Fruit fly (Drosophila melanogaster): ENCODE measurements around the gene CG31055.

CG31055 gene

dm6 chr3R:27661971-27662489 lies 25.9 kb downstream of the CG31055 start, which contains the start of gene unc80 (continued):
- TF ChIP-seq D (optimal IDR thresholded peaks at IDR 0.05) (no peak), D (GFP tag; optimal IDR thresholded peaks at IDR 0.05) (no peak), CG2120 (GFP tag; optimal IDR thresholded peaks at IDR 0.05) (peak; percentile 59), CG17328 (GFP tag; IDR thresholded peaks at IDR 0.05) (no peak), CG9876 (GFP tag; optimal IDR thresholded peaks at IDR 0.05) (no peak), CG13775 (GFP tag; optimal IDR thresholded peaks at IDR 0.05) (no peak), Hey (tag; optimal IDR thresholded peaks at IDR 0.05) (no peak), Asciz (GFP tag; optimal IDR thresholded peaks at IDR 0.05) (no peak), Neu2 (GFP tag; optimal IDR thresholded peaks at IDR 0.05; ENCODE audit: borderline replicate concordance) (no peak), jumu (GFP tag; optimal IDR thresholded peaks at IDR 0.05) (no peak), dpn (GFP tag; optimal IDR thresholded peaks at IDR 0.05) (no peak), CG7839 (tag; optimal IDR thresholded peaks at IDR 0.05) (no peak), NfI (GFP tag; optimal IDR thresholded peaks at IDR 0.05) (no peak), CG8089 (GFP tag; optimal IDR thresholded peaks at IDR 0.05) (no peak), Gug (GFP tag; IDR thresholded peaks at IDR 0.05) (no peak), toy (GFP tag; IDR thresholded peaks at IDR 0.05) (no peak), CG10366 (GFP tag; IDR thresholded peaks at IDR 0.05) (peak; percentile 65), tap (tag; optimal IDR thresholded peaks at IDR 0.05) (no peak), lbe (GFP tag; optimal IDR thresholded peaks at IDR 0.05) (no peak), HLH3B (GFP tag; IDR thresholded peaks at IDR 0.05) (no peak), Dad (GFP tag; optimal IDR thresholded peaks at IDR 0.05) (no peak), CG18262 (tag; optimal IDR thresholded peaks at IDR 0.05) (no peak), wek (GFP tag; optimal IDR thresholded peaks at IDR 0.05) (no peak), crc (GFP tag; optimal IDR thresholded peaks at IDR 0.05) (no peak), CG10431 (GFP tag; optimal IDR thresholded peaks at IDR 0.05) (no peak), onecut (GFP tag; IDR thresholded peaks at IDR 0.05) (no peak), org-1 (GFP tag; optimal IDR thresholded peaks at IDR 0.05) (peak; percentile 1), Side (GFP tag; optimal IDR thresholded peaks at IDR 0.05) (no peak), rib (GFP tag; IDR thresholded peaks at IDR 0.05) (no peak)

DNA sequence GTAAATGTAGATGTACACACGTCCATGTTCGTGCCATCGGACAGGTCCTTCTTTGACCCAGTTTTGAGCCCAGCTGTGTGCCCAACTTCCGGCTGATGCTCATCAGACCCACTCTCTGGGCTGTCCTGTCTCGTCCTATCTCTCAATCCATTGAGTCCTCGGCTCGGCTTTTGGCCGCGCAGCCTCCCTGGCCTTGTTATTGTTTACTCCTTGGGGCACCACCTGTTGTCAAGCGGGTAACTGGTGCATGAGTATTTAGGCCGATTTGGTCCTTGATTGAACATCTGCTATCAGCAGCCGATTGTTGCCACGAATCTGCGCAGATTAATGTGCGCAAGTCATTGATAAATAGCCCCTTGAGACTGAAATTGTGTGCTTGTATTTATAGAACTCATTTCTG lies 26.5 kb downstream of the CG31055 start:
- no peak for TF ChIP-seq CG8765 (GFP tag; IDR thresholded peaks at IDR 0.05)
- TF ChIP-seq ewg (GFP tag; optimal IDR thresholded peaks at IDR 0.05): peak; percentile 65
- peak; percentile 77 for TF ChIP-seq Deaf1 (tag; optimal IDR thresholded peaks at IDR 0.05)
- peak; percentile 98 for TF ChIP-seq scrt (GFP tag; optimal IDR thresholded peaks at IDR 0.05)
- TF ChIP-seq abd-A (tag; optimal IDR thresholded peaks at IDR 0.05): peak; percentile 70

dm6 chr3R:27660127-27660579 lies 27.8 kb downstream of the CG31055 start, which contains the start of gene Mlc1:
Gene Mlc1, minus strand, starts transcription at chr3R:27660177.
- TF ChIP-seq Hr3 (GFP tag; optimal IDR thresholded peaks at IDR 0.05) (no peak), Pdp1 (GFP tag; optimal IDR thresholded peaks at IDR 0.05) (no peak), unc-4 (GFP tag; IDR thresholded peaks at IDR 0.05; ENCODE audit: partially characterized antibody) (no peak), Hand (GFP tag; optimal IDR thresholded peaks at IDR 0.05) (no peak), slou (GFP tag; optimal IDR thresholded peaks at IDR 0.05) (no peak), zen2 (GFP tag; IDR thresholded peaks at IDR 0.05; ENCODE audit: partially characterized antibody) (no peak), Ets65A (GFP tag) (no peak), CG12744 (GFP tag; optimal IDR thresholded peaks at IDR 0.05) (no peak), Hey (tag; optimal IDR thresholded peaks at IDR 0.05) (no peak), her (GFP tag; optimal IDR thresholded peaks at IDR 0.05) (no peak), CG1792 (GFP tag; optimal IDR thresholded peaks at IDR 0.05) (no peak), Trl (optimal IDR thresholded peaks at IDR 0.05) (peak; percentile 22 to 53), Trl (GFP tag; optimal IDR thresholded peaks at IDR 0.05) (no peak), Neu2 (GFP tag; optimal IDR thresholded peaks at IDR 0.05; ENCODE audit: borderline replicate concordance) (no peak), CG32767 (GFP tag; IDR thresholded peaks at IDR 0.05) (no peak), Hr39 (optimal IDR thresholded peaks at IDR 0.05) (no peak), CoRest (tag; optimal IDR thresholded peaks at IDR 0.05) (no peak), CG12769 (tag; optimal IDR thresholded peaks at IDR 0.05) (peak; percentile 10), mld (GFP tag; IDR thresholded peaks at IDR 0.05; ENCODE audit: partially characterized antibody) (no peak)
